Worm (Caenorhabditis elegans) whole organism, midembryonic: Measurements from ENCODE around the gene cysl-4.

ENCODE experiments used
- T22C8.4 ChIP-seq: fragments of 200-800 bp; sonication (Bioruptor generic); IDR thresholded peaks from 2 replicates; pipeline ENCODE4 v1.3.6; 2022; ENCODE audit warnings: missing genetic modification characterization, missing compliant biosample characterization
- cog-1 ChIP-seq: sonication (generic microtip); optimal IDR thresholded peaks from 2 replicates; lab custom pipeline; 2016; ENCODE audit warnings: missing genetic modification characterization, missing compliant biosample characterization
- flt-1 ChIP-seq: fragments of 200-800 bp; sonication (Bioruptor generic); IDR thresholded peaks from 2 replicates; pipeline ENCODE4 v1.3.6; 2022; ENCODE audit warnings: missing genetic modification characterization, missing compliant biosample characterization
- med-1 ChIP-seq: sonication (generic microtip); optimal IDR thresholded peaks from 2 replicates; lab custom pipeline; 2017; ENCODE audit warnings: missing genetic modification characterization, mild to moderate bottlenecking, missing compliant biosample characterization, antibody characterized with exemption, missing genetic modification reagents; ENCODE audit not compliant: insufficient read depth
- tab-1 ChIP-seq: fragments of 200-800 bp; sonication (Bioruptor generic); IDR thresholded peaks from 2 replicates; pipeline ENCODE4 v1.3.6; 2022; ENCODE audit warnings: missing genetic modification characterization, missing compliant biosample characterization
- ztf-23 ChIP-seq: fragments of 200-800 bp; sonication (Bioruptor generic); IDR thresholded peaks from 2 replicates; pipeline ENCODE4 v1.3.6; 2022; ENCODE audit warnings: missing genetic modification reagents, missing genetic modification characterization, missing compliant biosample characterization
- ztf-29 ChIP-seq: fragments of 200-800 bp; sonication (Bioruptor generic); IDR thresholded peaks from 2 replicates; pipeline ENCODE4 v1.3.6; 2022; ENCODE audit warnings: missing genetic modification reagents, missing genetic modification characterization, missing compliant biosample characterization

ce11 chrV:2031454-2031853 lies 26.7 kb downstream of the cysl-4 start, which contains the start of gene hil-6:
- TF ChIP-seq med-1 (GFP tag; lab: Kevin White, UChicago) (no peak), flt-1 (no peak), T22C8.4 (no peak), ztf-29 (GFP tag; lab: Robert Waterston, UW) (no peak), tab-1 (GFP tag; lab: Robert Waterston, UW) (no peak), cog-1 (no peak), ztf-23 (no peak)
